Fruit fly (Drosophila melanogaster): ENCODE data around the gene Cpr67Fa2.

dm6 chr3L:10927349-10927748, 35.8 kb downstream of the Cpr67Fa2 start:
- TF ChIP-seq CG10348 (GFP tag; IDR thresholded peaks at IDR 0.05) = no peak
- TF ChIP-seq CG4496 (GFP tag; IDR thresholded peaks at IDR 0.05) = no peak
- TF ChIP-seq Pif1B (GFP tag; optimal IDR thresholded peaks at IDR 0.05) = no peak
- TF ChIP-seq CG32121 (GFP tag; IDR thresholded peaks at IDR 0.05) = no peak
- no peak for TF ChIP-seq CG13204 (GFP tag; optimal IDR thresholded peaks at IDR 0.05)
- TF ChIP-seq CG34367 (tag; optimal IDR thresholded peaks at IDR 0.05) = no peak
- no peak for TF ChIP-seq Pif1A (GFP tag; optimal IDR thresholded peaks at IDR 0.05)
- TF ChIP-seq CG17806 (tag; optimal IDR thresholded peaks at IDR 0.05) = no peak
- TF ChIP-seq EcR (GFP tag; optimal IDR thresholded peaks at IDR 0.05) = no peak
- TF ChIP-seq CG8301 (tag; optimal IDR thresholded peaks at IDR 0.05) = no peak
- no peak for TF ChIP-seq fd96Ca (GFP tag; IDR thresholded peaks at IDR 0.05)
- no peak for TF ChIP-seq CG9948 (tag; optimal IDR thresholded peaks at IDR 0.05)
- no peak for TF ChIP-seq rn (GFP tag; IDR thresholded peaks at IDR 0.05)
- no peak for TF ChIP-seq D1 (tag; optimal IDR thresholded peaks at IDR 0.05)
